Fruit fly (Drosophila melanogaster) whole organism, wandering third instar larva: ENCODE data around the gene Sulf1.

Experiments
- CG32264 ChIP-seq: fragments of 200-800 bp; sonication (Bioruptor generic); optimal IDR thresholded peaks from 2 replicates; lab custom pipeline; 2016; ENCODE audit warnings: missing biosample characterization, missing genetic modification characterization
- OdsH ChIP-seq: fragments of 200-800 bp; sonication (Bioruptor generic); optimal IDR thresholded peaks from 2 replicates; lab custom pipeline; 2016; ENCODE audit warnings: missing biosample characterization, mild to moderate bottlenecking, missing genetic modification characterization
- Rel ChIP-seq, 2 experiments: fragments of 200-800 bp; sonication (Bioruptor generic) in 1 of 2; optimal IDR thresholded peaks; 2 replicates in 1 of 2; 3 replicates in 1 of 2; lab custom pipeline; 2016 to 2019; ENCODE audit warnings: mild to moderate bottlenecking in 2 of 2, missing biosample characterization in 2 of 2, missing genetic modification characterization in 2 of 2, moderate library complexity in 1 of 2
- Sp1 ChIP-seq: fragments of 200-800 bp; sonication (Bioruptor generic); optimal IDR thresholded peaks from 3 replicates; lab custom pipeline; 2019; ENCODE audit warnings: missing biosample characterization, mild to moderate bottlenecking, missing genetic modification characterization, moderate library complexity
- Vsx2 ChIP-seq: fragments of 200-300, 225-300 bp; sonication (Bioruptor generic); optimal IDR thresholded peaks from 2 replicates; lab custom pipeline; 2018; ENCODE audit warnings: missing biosample characterization, missing genetic modification characterization; ENCODE audit not compliant: partially characterized antibody
- brk ChIP-seq: fragments of 200-800 bp; sonication (Bioruptor generic); optimal IDR thresholded peaks from 2 replicates; lab custom pipeline; 2016; ENCODE audit warnings: missing biosample characterization, mild to moderate bottlenecking, missing genetic modification characterization
- ey ChIP-seq: fragments of 200-800 bp; sonication (Bioruptor generic); optimal IDR thresholded peaks from 2 replicates; lab custom pipeline; 2016; ENCODE audit warnings: missing biosample characterization, missing genetic modification characterization
- h ChIP-seq: fragments of 200-800 bp; sonication (Bioruptor generic); optimal IDR thresholded peaks from 3 replicates; lab custom pipeline; 2016; ENCODE audit warnings: missing biosample characterization, mild to moderate bottlenecking, missing genetic modification characterization

dm6 chr3R:16284901-16285300 is 54.5 kb downstream of the Sulf1 start:
- TF ChIP-seq CG32264 (GFP tag; lab: Kevin White, UChicago) (no peak), h (GFP tag; lab: Kevin White, UChicago) (no peak), Sp1 (no peak), Vsx2 (GFP tag; lab: Kevin White, UChicago) (no peak), ey (GFP tag; lab: Kevin White, UChicago) (no peak), Rel (GFP tag; optimal IDR thresholded peaks at IDR 0.05; lab: Kevin White, UChicago) (no peak), Rel (tag; optimal IDR thresholded peaks at IDR 0.05; lab: Kevin White, UChicago) (peak; percentile 65), OdsH (GFP tag; lab: Kevin White, UChicago) (no peak), brk (GFP tag; lab: Kevin White, UChicago) (no peak)
